Fruit fly (Drosophila melanogaster): Measurements from ENCODE around the gene CG31883.

Gene CG31883

DNA sequence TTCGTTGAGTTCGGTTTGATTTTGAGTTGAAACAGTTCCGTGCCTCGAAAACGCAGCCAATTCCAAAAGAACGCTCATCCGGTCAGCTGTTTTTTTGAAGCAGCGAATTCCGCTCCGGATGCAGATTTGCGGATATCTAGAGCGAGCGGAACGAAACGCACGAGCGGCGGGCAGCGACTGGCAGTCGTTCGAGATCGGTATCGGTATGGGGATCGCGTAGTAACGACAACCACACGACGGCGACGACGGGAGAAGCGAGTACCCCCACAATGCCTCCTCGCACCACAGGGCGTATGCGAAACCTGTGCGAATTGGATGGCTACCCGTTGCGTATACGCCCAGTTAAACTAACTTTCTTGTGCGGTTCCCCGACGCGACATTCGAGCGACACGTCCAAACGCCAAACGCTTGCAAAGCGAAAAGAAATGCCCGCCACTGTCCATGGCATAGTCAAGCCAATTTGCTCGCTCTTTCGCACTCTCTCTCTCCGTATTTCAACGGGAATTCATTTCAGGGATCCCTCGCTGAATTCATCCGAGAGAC lies 31.8 kb downstream of the CG31883 start:
- TF ChIP-seq Ets98B (GFP tag; IDR thresholded peaks at IDR 0.05), result peak; percentile 59; the same call in 1 of the 2 replicates
- TF ChIP-seq fd96Ca (GFP tag; IDR thresholded peaks at IDR 0.05), result peak; percentile 63; the same call in 1 of the 3 replicates
- TF ChIP-seq CG17806 (tag; optimal IDR thresholded peaks at IDR 0.05), result no peak
- TF ChIP-seq Snoo (tag; optimal IDR thresholded peaks at IDR 0.05), result no peak
- TF ChIP-seq CG32121 (GFP tag; IDR thresholded peaks at IDR 0.05), result peak; percentile 77
- TF ChIP-seq CG4496 (GFP tag; IDR thresholded peaks at IDR 0.05), result peak; percentile 46; the same call in 2 of the 3 replicates
- no peak for TF ChIP-seq gl (tag; optimal IDR thresholded peaks at IDR 0.05)

DNA sequence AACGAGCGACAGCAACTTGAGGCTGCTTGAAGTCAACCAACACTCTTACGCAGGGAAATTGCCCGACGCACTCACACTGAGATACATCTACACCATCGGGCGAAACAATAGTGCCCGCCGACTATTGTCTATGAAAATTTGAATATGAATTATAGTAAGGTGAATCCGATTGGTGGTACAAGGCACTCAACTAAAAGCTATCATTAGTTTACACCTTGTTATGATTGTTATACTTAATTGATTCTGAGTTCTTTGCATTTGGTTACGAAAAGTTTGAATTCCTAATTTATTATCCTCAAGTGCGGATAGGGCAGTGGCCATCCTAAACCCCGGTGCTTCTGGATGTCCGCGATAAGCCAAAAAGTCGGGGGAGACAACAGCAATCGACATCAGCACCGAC lies 34.4 kb downstream of the CG31883 start:
- TF ChIP-seq CG8159 (tag; optimal IDR thresholded peaks at IDR 0.05) (peak; percentile 8), CG14655 (GFP tag; optimal IDR thresholded peaks at IDR 0.05) (no peak)

DNA sequence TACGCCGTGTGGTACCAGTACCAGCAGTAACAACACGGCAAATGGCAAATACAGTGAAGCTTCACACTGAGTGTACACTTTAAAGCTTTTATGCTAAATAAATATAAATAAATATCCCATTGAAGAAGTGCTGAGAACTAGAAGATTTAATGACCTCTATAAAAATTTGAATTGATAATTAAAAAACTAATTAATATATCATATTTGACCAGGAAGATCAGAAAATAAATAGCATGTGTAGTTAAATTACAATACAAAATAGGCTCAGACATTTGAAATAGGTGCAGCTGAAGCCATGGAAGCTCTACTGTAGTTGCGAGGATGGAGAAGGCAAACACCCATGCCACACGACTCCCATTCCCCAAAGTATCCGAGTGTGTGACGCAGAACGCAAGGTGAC lies 36.2 kb downstream of the CG31883 start:
- TF ChIP-seq CG8301 (tag; optimal IDR thresholded peaks at IDR 0.05), result peak; percentile 76
- peak; percentile 53; the same call in 1 of the 3 replicates for TF ChIP-seq fd96Ca (GFP tag; IDR thresholded peaks at IDR 0.05)
- TF ChIP-seq CG9948 (tag; optimal IDR thresholded peaks at IDR 0.05), result peak; percentile 48
- TF ChIP-seq CG10348 (GFP tag; IDR thresholded peaks at IDR 0.05), result peak; percentile 30; the same call in 1 of the 2 replicates
- no peak for TF ChIP-seq D1 (tag; optimal IDR thresholded peaks at IDR 0.05)
- peak; percentile 41 for TF ChIP-seq CG8159 (tag; optimal IDR thresholded peaks at IDR 0.05)
- peak; percentile 60; the same call in 2 of the 3 replicates for TF ChIP-seq CG4496 (GFP tag; IDR thresholded peaks at IDR 0.05)
- no peak for TF ChIP-seq EcR (GFP tag; optimal IDR thresholded peaks at IDR 0.05)
- no peak for TF ChIP-seq CG12605 (GFP tag; IDR thresholded peaks at IDR 0.05)
- peak; percentile 85 for TF ChIP-seq CG14655 (GFP tag; optimal IDR thresholded peaks at IDR 0.05)
- TF ChIP-seq CG34367 (tag; optimal IDR thresholded peaks at IDR 0.05), result no peak
- TF ChIP-seq CG32121 (GFP tag; IDR thresholded peaks at IDR 0.05), result peak; percentile 70
- TF ChIP-seq CG15710 (tag; optimal IDR thresholded peaks at IDR 0.05), result peak; percentile 44
- peak; percentile 55 for TF ChIP-seq Ets98B (GFP tag; IDR thresholded peaks at IDR 0.05)
- TF ChIP-seq Pif1B (GFP tag; optimal IDR thresholded peaks at IDR 0.05), result no peak
- TF ChIP-seq CG13204 (GFP tag; optimal IDR thresholded peaks at IDR 0.05), result no peak
- TF ChIP-seq Pif1A (GFP tag; optimal IDR thresholded peaks at IDR 0.05), result peak; percentile 40

DNA sequence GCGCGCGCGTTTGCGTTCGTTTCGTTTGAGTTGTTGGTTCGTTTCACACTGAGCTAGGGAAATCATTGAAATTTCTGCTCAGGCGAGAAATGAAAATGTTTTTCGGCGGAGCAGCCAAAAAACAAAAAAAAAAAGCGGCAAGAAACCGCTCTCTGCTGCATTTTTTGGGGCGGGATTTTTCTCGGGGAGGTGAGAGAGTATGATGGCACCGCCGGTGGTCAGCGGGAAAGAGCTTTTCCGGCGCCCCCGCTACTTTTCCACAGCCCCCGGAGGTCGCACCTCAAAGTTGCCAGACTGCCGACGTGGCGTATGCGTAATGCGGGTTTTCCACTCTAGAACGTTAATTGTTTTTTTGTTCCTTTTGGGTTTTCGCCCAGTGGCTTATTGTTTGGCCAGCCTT lies 37.1 kb downstream of the CG31883 start, which contains the start of gene CG46468:
CG46468 (minus strand) TSS at position 52 of the 400 bp plus-strand sequence.
- TF ChIP-seq CG32121 (GFP tag; IDR thresholded peaks at IDR 0.05) (peak; percentile 52), Ets98B (GFP tag; IDR thresholded peaks at IDR 0.05) (peak; percentile 40; the same call in 1 of the 2 replicates), CG13204 (GFP tag; optimal IDR thresholded peaks at IDR 0.05) (no peak), fd96Ca (GFP tag; IDR thresholded peaks at IDR 0.05) (peak; percentile 17; the same call in 1 of the 3 replicates), CG34367 (tag; optimal IDR thresholded peaks at IDR 0.05) (no peak)

DNA sequence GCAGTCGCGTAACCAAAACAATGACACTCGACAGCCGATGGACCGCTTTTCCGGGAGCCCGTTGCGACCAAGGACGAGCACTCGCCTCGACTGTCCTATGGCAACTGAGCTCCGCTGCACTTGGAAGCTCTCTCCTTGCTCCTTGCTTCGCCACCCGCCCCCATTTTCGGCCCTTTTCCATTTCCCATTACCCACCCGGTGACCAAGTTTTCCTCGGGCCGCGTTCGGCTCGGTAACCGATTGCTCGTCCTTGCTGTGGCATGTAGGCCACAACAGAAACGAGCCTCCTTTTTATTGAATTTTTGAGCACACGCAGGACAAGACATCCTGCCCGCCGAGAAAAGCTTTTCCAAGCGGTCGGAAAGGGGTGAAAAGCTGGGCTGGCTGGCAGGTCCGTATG lies 38.3 kb downstream of the CG31883 start, which contains the start of gene jp:
jp (minus strand) TSS at position 95 of the 400 bp plus-strand sequence.
- peak; percentile 24 for TF ChIP-seq CG13204 (GFP tag; optimal IDR thresholded peaks at IDR 0.05)
- no peak for TF ChIP-seq CG15710 (tag; optimal IDR thresholded peaks at IDR 0.05)

DNA sequence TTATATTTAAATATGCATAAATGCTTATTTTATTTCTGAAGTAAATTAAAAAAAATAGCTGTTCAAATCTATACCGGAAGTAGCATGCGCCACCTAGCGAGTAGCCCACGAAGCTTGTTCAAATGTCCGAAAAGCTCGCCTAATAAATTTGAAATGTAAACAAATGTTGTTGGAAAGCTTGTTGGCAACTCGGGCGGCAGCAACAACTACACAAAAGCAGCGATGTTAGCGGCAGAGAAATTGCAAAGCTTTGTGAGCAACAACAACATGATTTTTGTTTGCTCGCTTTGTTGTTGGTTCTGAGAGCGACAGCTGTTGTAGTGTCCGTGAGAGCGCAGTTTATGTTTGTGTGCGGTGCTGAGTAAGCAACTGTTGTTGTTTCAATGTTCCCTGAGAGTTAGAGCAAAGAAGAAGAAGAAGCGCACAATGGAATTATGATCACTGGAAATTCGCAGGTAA lies 39.1 kb downstream of the CG31883 start:
- TF ChIP-seq gl (tag; optimal IDR thresholded peaks at IDR 0.05) (peak; percentile 58), Snoo (tag; optimal IDR thresholded peaks at IDR 0.05) (peak; percentile 90), CG4496 (GFP tag; IDR thresholded peaks at IDR 0.05) (peak; percentile 97), D1 (tag; optimal IDR thresholded peaks at IDR 0.05) (peak; percentile 36), CG10348 (GFP tag; IDR thresholded peaks at IDR 0.05) (no peak), fd96Ca (GFP tag; IDR thresholded peaks at IDR 0.05) (peak; percentile 88), rn (GFP tag; IDR thresholded peaks at IDR 0.05) (no peak; the same call in 1 of the 2 replicates), CG15710 (tag; optimal IDR thresholded peaks at IDR 0.05) (peak; percentile 35), Ets98B (GFP tag; IDR thresholded peaks at IDR 0.05) (peak; percentile 92), CG13204 (GFP tag; optimal IDR thresholded peaks at IDR 0.05) (peak; percentile 57), Pif1B (GFP tag; optimal IDR thresholded peaks at IDR 0.05) (peak; percentile 82), CG9948 (tag; optimal IDR thresholded peaks at IDR 0.05) (peak; percentile 19), CG14655 (GFP tag; optimal IDR thresholded peaks at IDR 0.05) (peak; percentile 71), Pif1A (GFP tag; optimal IDR thresholded peaks at IDR 0.05) (peak; percentile 89), CG8301 (tag; optimal IDR thresholded peaks at IDR 0.05) (peak; percentile 57), CG8159 (tag; optimal IDR thresholded peaks at IDR 0.05) (peak; percentile 36), CG17806 (tag; optimal IDR thresholded peaks at IDR 0.05) (peak; percentile 30), CG12605 (GFP tag; IDR thresholded peaks at IDR 0.05) (peak; percentile 88), CG34367 (tag; optimal IDR thresholded peaks at IDR 0.05) (peak; percentile 63), CG32121 (GFP tag; IDR thresholded peaks at IDR 0.05) (peak; percentile 82), EcR (GFP tag; optimal IDR thresholded peaks at IDR 0.05) (no peak)
